In genomic region chr3R:4359625-4360024, dm6 we compare ENCODE assay signal across 1 fruit fly cellular context.
A peak's percentile ranks its signal among the peaks of the same experiment; 100 is the strongest.
TF ChIP-seq lines count a peak whose summit lies in the region.

CG1090 (plus strand) TSS chr3R:4359883.

TF ChIP-seq in whole organism, embryonic, 481 proteins besides CTCF, POLR2A, EP300 and RAD21 (continued from another document):
- TF ChIP-seq hkb (optimal IDR thresholded peaks at IDR 0.05; lab: Kevin White, UChicago) (no peak), hkb (GFP tag; IDR thresholded peaks at IDR 0.05; lab: Robert Waterston, UW) (peak; percentile 56; the same call in 1 of the 2 replicates), repo (GFP tag; optimal IDR thresholded peaks at IDR 0.05; lab: Kevin White, UChicago) (no peak), CG14965 (GFP tag; optimal IDR thresholded peaks at IDR 0.05; lab: Kevin White, UChicago; ENCODE audit: borderline replicate concordance) (no peak), br (optimal IDR thresholded peaks at IDR 0.05; lab: Kevin White, UChicago) (no peak), pzg (GFP tag; optimal IDR thresholded peaks at IDR 0.05; lab: Kevin White, UChicago) (peak; percentile 15), CG17829 (tag; optimal IDR thresholded peaks at IDR 0.05; lab: Kevin White, UChicago) (no peak), Mad (GFP tag; optimal IDR thresholded peaks at IDR 0.05; lab: Kevin White, UChicago) (no peak), CG17385 (GFP tag; optimal IDR thresholded peaks at IDR 0.05; lab: Kevin White, UChicago) (peak; percentile 28), CG12299 (tag; optimal IDR thresholded peaks at IDR 0.05; lab: Kevin White, UChicago) (no peak), CG8359 (GFP tag; optimal IDR thresholded peaks at IDR 0.05; lab: Kevin White, UChicago; ENCODE audit: borderline replicate concordance) (no peak), CG14667 (GFP tag; IDR thresholded peaks at IDR 0.05; lab: Robert Waterston, UW) (no peak), CG11696 (GFP tag; IDR thresholded peaks at IDR 0.05; lab: Robert Waterston, UW) (0 out of 2 replicates have a peak, but pooled peaks have one; percentile 11), Sry-β (GFP tag; optimal IDR thresholded peaks at IDR 0.05; lab: Kevin White, UChicago) (no peak), CG10462 (GFP tag; optimal IDR thresholded peaks at IDR 0.05; lab: Kevin White, UChicago) (no peak), CG14710 (tag; optimal IDR thresholded peaks at IDR 0.05; lab: Kevin White, UChicago) (no peak), Fer3 (tag; optimal IDR thresholded peaks at IDR 0.05; lab: Kevin White, UChicago) (peak; percentile 11), CG9215 (GFP tag; IDR thresholded peaks at IDR 0.05; lab: Robert Waterston, UW) (no peak), CG12071 (GFP tag; optimal IDR thresholded peaks at IDR 0.05; lab: Kevin White, UChicago) (no peak), sisA (GFP tag; IDR thresholded peaks at IDR 0.05; lab: Robert Waterston, UW) (no peak), CG15514 (GFP tag; optimal IDR thresholded peaks at IDR 0.05; lab: Kevin White, UChicago) (peak; percentile 56), Hand (GFP tag; optimal IDR thresholded peaks at IDR 0.05; lab: Kevin White, UChicago) (peak; percentile 60), Poxn (GFP tag; IDR thresholded peaks at IDR 0.05; lab: Robert Waterston, UW) (no peak), CG3847 (GFP tag; IDR thresholded peaks at IDR 0.05; lab: Robert Waterston, UW) (no peak), Scr (GFP tag; IDR thresholded peaks at IDR 0.05; lab: Robert Waterston, UW; ENCODE audit: partially characterized antibody) (no peak), cato (GFP tag; optimal IDR thresholded peaks at IDR 0.05; lab: Kevin White, UChicago; ENCODE audit: borderline replicate concordance) (no peak), sug (tag; optimal IDR thresholded peaks at IDR 0.05; lab: Kevin White, UChicago) (no peak), CG13296 (GFP tag; optimal IDR thresholded peaks at IDR 0.05; lab: Kevin White, UChicago) (peak; percentile 40), CG8478 (optimal IDR thresholded peaks at IDR 0.05; lab: Kevin White, UChicago) (no peak), CoRest (tag; optimal IDR thresholded peaks at IDR 0.05; lab: Kevin White, UChicago) (no peak), CG18476 (GFP tag; optimal IDR thresholded peaks at IDR 0.05; lab: Kevin White, UChicago) (no peak), p53 (GFP tag; optimal IDR thresholded peaks at IDR 0.05; lab: Kevin White, UChicago) (no peak), CG6175 (GFP tag; IDR thresholded peaks at IDR 0.05; lab: Robert Waterston, UW) (peak; percentile 39; the same call in 1 of the 3 replicates), HLHmδ (GFP tag; optimal IDR thresholded peaks at IDR 0.05; lab: Kevin White, UChicago) (peak; percentile 4), CG9932 (GFP tag; IDR thresholded peaks at IDR 0.05; lab: Robert Waterston, UW) (no peak), Drgx (GFP tag; IDR thresholded peaks at IDR 0.05; lab: Robert Waterston, UW) (no peak), dimm (GFP tag; IDR thresholded peaks at IDR 0.05; lab: Robert Waterston, UW) (no peak), CG15479 (GFP tag; optimal IDR thresholded peaks at IDR 0.05; lab: Kevin White, UChicago) (no peak), CG2678 (tag; optimal IDR thresholded peaks at IDR 0.05; lab: Kevin White, UChicago) (no peak), lilli (GFP tag; optimal IDR thresholded peaks at IDR 0.05; lab: Kevin White, UChicago) (no peak), sob (GFP tag; IDR thresholded peaks at IDR 0.05; lab: Robert Waterston, UW) (no peak), ATbp (GFP tag; optimal IDR thresholded peaks at IDR 0.05; lab: Kevin White, UChicago) (no peak), CG3838 (GFP tag; optimal IDR thresholded peaks at IDR 0.05; lab: Kevin White, UChicago) (no peak), CG18011 (GFP tag; optimal IDR thresholded peaks at IDR 0.05; lab: Kevin White, UChicago) (no peak), CrebB (tag; optimal IDR thresholded peaks at IDR 0.05; lab: Kevin White, UChicago) (peak; percentile 37), sens-2 (GFP tag; IDR thresholded peaks at IDR 0.05; lab: Robert Waterston, UW) (no peak), tin (GFP tag; optimal IDR thresholded peaks at IDR 0.05; lab: Kevin White, UChicago) (no peak), CG18599 (GFP tag; optimal IDR thresholded peaks at IDR 0.05; lab: Kevin White, UChicago) (peak; percentile 70), dmrt99B (tag; optimal IDR thresholded peaks at IDR 0.05; lab: Kevin White, UChicago) (no peak), cas (GFP tag; IDR thresholded peaks at IDR 0.05; lab: Robert Waterston, UW) (no peak), sr (GFP tag; IDR thresholded peaks at IDR 0.05; lab: Robert Waterston, UW) (no peak), nom (GFP tag; optimal IDR thresholded peaks at IDR 0.05; lab: Kevin White, UChicago) (no peak), D19A (tag; optimal IDR thresholded peaks at IDR 0.05; lab: Kevin White, UChicago) (no peak), CG17802 (tag; optimal IDR thresholded peaks at IDR 0.05; lab: Kevin White, UChicago) (no peak), ro (GFP tag; IDR thresholded peaks at IDR 0.05; lab: Robert Waterston, UW) (no peak), ara (GFP tag; IDR thresholded peaks at IDR 0.05; lab: Robert Waterston, UW) (0 out of 2 replicates have a peak, but pooled peaks have one; percentile 4), CG32767 (GFP tag; IDR thresholded peaks at IDR 0.05; lab: Robert Waterston, UW) (no peak), yki (optimal IDR thresholded peaks at IDR 0.05; lab: Kevin White, UChicago) (no peak), otp (GFP tag; IDR thresholded peaks at IDR 0.05; lab: Robert Waterston, UW) (no peak), CG10274 (GFP tag; optimal IDR thresholded peaks at IDR 0.05; lab: Kevin White, UChicago) (no peak), CG31441 (GFP tag; IDR thresholded peaks at IDR 0.05; lab: Robert Waterston, UW) (no peak), CG13894 (tag; optimal IDR thresholded peaks at IDR 0.05; lab: Kevin White, UChicago) (peak; percentile 41), CG13123 (GFP tag; optimal IDR thresholded peaks at IDR 0.05; lab: Kevin White, UChicago) (no peak), Abd-B (GFP tag; optimal IDR thresholded peaks at IDR 0.05; lab: Kevin White, UChicago) (no peak), eve (GFP tag; optimal IDR thresholded peaks at IDR 0.05; lab: Kevin White, UChicago) (no peak), chinmo (GFP tag; IDR thresholded peaks at IDR 0.05; lab: Robert Waterston, UW; ENCODE audit: partially characterized antibody) (0 out of 4 replicates have a peak, but pooled peaks have one; percentile 37), Hr78 (GFP tag; optimal IDR thresholded peaks at IDR 0.05; lab: Kevin White, UChicago) (no peak), CG12391 (tag; optimal IDR thresholded peaks at IDR 0.05; lab: Kevin White, UChicago) (no peak), vvl (GFP tag; IDR thresholded peaks at IDR 0.05; lab: Robert Waterston, UW) (no peak), Bdp1 (GFP tag; optimal IDR thresholded peaks at IDR 0.05; lab: Kevin White, UChicago) (no peak), schlank (tag; optimal IDR thresholded peaks at IDR 0.05; lab: Kevin White, UChicago) (peak; percentile 38), lov (optimal IDR thresholded peaks at IDR 0.05; lab: Kevin White, UChicago) (no peak), lov (GFP tag; IDR thresholded peaks at IDR 0.05; lab: Robert Waterston, UW) (no peak), CG16813 (GFP tag; IDR thresholded peaks at IDR 0.05; lab: Robert Waterston, UW; ENCODE audit: partially characterized antibody) (no peak), CG17912 (GFP tag; optimal IDR thresholded peaks at IDR 0.05; lab: Kevin White, UChicago) (no peak), B-H2 (GFP tag; optimal IDR thresholded peaks at IDR 0.05; lab: Kevin White, UChicago) (peak; percentile 5), BEAF-32 (GFP tag; optimal IDR thresholded peaks at IDR 0.05; lab: Kevin White, UChicago) (no peak), gfzf (GFP tag; optimal IDR thresholded peaks at IDR 0.05; lab: Kevin White, UChicago) (no peak), Meics (GFP tag; optimal IDR thresholded peaks at IDR 0.05; lab: Kevin White, UChicago) (peak; percentile 52), CG11695 (GFP tag; IDR thresholded peaks at IDR 0.05; lab: Robert Waterston, UW) (no peak), H2.0 (GFP tag; IDR thresholded peaks at IDR 0.05; lab: Robert Waterston, UW) (no peak), abd-A (tag; optimal IDR thresholded peaks at IDR 0.05; lab: Kevin White, UChicago) (peak; percentile 67), unpg (GFP tag; optimal IDR thresholded peaks at IDR 0.05; lab: Kevin White, UChicago) (no peak), Ets65A (GFP tag; lab: Kevin White, UChicago) (peak; percentile 60), ERR (GFP tag; optimal IDR thresholded peaks at IDR 0.05; lab: Kevin White, UChicago) (no peak), CG32772 (GFP tag; IDR thresholded peaks at IDR 0.05; lab: Robert Waterston, UW) (no peak), CG18619 (GFP tag; optimal IDR thresholded peaks at IDR 0.05; lab: Kevin White, UChicago) (no peak), CG16779 (GFP tag; IDR thresholded peaks at IDR 0.05; lab: Robert Waterston, UW) (0 out of 2 replicates have a peak, but pooled peaks have one; percentile 36), sd (tag; optimal IDR thresholded peaks at IDR 0.05; lab: Kevin White, UChicago) (no peak), so (GFP tag; IDR thresholded peaks at IDR 0.05; lab: Robert Waterston, UW) (no peak), ato (GFP tag; IDR thresholded peaks at IDR 0.05; lab: Robert Waterston, UW; ENCODE audit: partially characterized antibody) (no peak), gce (GFP tag; IDR thresholded peaks at IDR 0.05; lab: Robert Waterston, UW) (0 out of 3 replicates have a peak, but pooled peaks have one; percentile 39), crol (GFP tag; IDR thresholded peaks at IDR 0.05; lab: Robert Waterston, UW) (no peak), CG4328 (GFP tag; optimal IDR thresholded peaks at IDR 0.05; lab: Kevin White, UChicago) (no peak), Elba2 (GFP tag; optimal IDR thresholded peaks at IDR 0.05; lab: Kevin White, UChicago) (no peak), Opbp (GFP tag; IDR thresholded peaks at IDR 0.05; lab: Robert Waterston, UW; ENCODE audit: partially characterized antibody) (no peak), ham (GFP tag; IDR thresholded peaks at IDR 0.05; lab: Robert Waterston, UW) (no peak), Hsf (GFP tag; optimal IDR thresholded peaks at IDR 0.05; lab: Kevin White, UChicago) (no peak), MBD-R2 (GFP tag; IDR thresholded peaks at IDR 0.05; lab: Robert Waterston, UW) (no peak), CG6765 (GFP tag; optimal IDR thresholded peaks at IDR 0.05; lab: Kevin White, UChicago) (peak; percentile 82), nau (GFP tag; optimal IDR thresholded peaks at IDR 0.05; lab: Kevin White, UChicago) (peak; percentile 22), al (GFP tag; IDR thresholded peaks at IDR 0.05; lab: Robert Waterston, UW) (no peak), CG11456 (GFP tag; IDR thresholded peaks at IDR 0.05; lab: Robert Waterston, UW) (no peak; the same call in 2 of the 3 replicates), HmgD (GFP tag; optimal IDR thresholded peaks at IDR 0.05; lab: Kevin White, UChicago) (no peak), CG5953 (GFP tag; IDR thresholded peaks at IDR 0.05; lab: Robert Waterston, UW) (no peak), NC2α (GFP tag; optimal IDR thresholded peaks at IDR 0.05; lab: Kevin White, UChicago) (no peak), cad (GFP tag; optimal IDR thresholded peaks at IDR 0.05; lab: Kevin White, UChicago) (no peak)
